Worm (Caenorhabditis elegans): Measurements from ENCODE around the gene glb-28.

Gene glb-28

DNA sequence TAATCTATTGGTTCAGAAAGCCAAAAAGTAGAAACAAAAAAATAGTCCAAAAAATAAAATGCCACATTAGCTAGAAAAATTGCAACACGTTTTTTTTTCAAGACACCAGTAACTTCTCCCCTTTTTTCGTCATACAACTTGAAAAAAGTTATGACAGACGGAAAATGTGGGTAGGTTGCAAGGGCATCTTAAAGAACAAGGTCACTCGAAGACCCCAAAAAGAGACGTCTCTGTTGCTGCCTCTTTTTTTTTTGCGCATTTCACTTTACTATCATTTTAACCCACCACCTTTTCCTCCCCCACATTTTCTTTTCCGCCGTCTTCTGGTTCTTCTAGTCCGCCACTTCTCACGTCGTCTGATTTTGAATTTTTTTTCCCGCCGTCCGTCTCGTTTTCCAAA, 5.0 kb downstream of the glb-28 start:
- TF ChIP-seq egl-18 (GFP tag; IDR thresholded peaks at IDR 0.05) (no peak), sdz-38 (tag; optimal IDR thresholded peaks at IDR 0.05) (no peak), nhr-80 (tag; optimal IDR thresholded peaks at IDR 0.05) (no peak), F33H1.4 (GFP tag; IDR thresholded peaks at IDR 0.05) (no peak), B0336.3 (GFP tag; IDR thresholded peaks at IDR 0.05) (no peak), lin-26 (GFP tag; IDR thresholded peaks at IDR 0.05) (no peak), hrde-1 (tag; optimal IDR thresholded peaks at IDR 0.05; ENCODE audit: borderline replicate concordance) (no peak), Y79H2A.3 (GFP tag; conservative IDR thresholded peaks at IDR 0.05) (no peak), K11D2.4 (GFP tag; IDR thresholded peaks at IDR 0.05) (no peak), bed-2 (GFP tag; IDR thresholded peaks at IDR 0.05) (no peak), unc-130 (GFP tag; optimal IDR thresholded peaks at IDR 0.05) (no peak), B0019.2 (GFP tag; conservative IDR thresholded peaks at IDR 0.05) (no peak), hlh-26 (GFP tag; conservative IDR thresholded peaks at IDR 0.05) (no peak), akir-1 (GFP tag; optimal IDR thresholded peaks at IDR 0.05) (no peak), die-1 (tag; optimal IDR thresholded peaks at IDR 0.05) (no peak), ztf-3 (GFP tag; optimal IDR thresholded peaks at IDR 0.05) (no peak), mes-4 (tag; optimal IDR thresholded peaks at IDR 0.05) (no peak), ama-1 (optimal IDR thresholded peaks at IDR 0.05) (no peak), ama-1 (GFP tag; optimal IDR thresholded peaks at IDR 0.05) (no peak), tbp1 (GFP tag; optimal IDR thresholded peaks at IDR 0.05) (no peak)

ce11 chrX:15310986-15311385, 6.1 kb downstream of the glb-28 start:
- TF ChIP-seq B0019.2 (GFP tag; conservative IDR thresholded peaks at IDR 0.05): no peak
- no peak for TF ChIP-seq ceh-40 (GFP tag; IDR thresholded peaks at IDR 0.05)
- no peak for TF ChIP-seq let-607 (tag; optimal IDR thresholded peaks at IDR 0.05)
- no peak for TF ChIP-seq zfh-2 (GFP tag; conservative IDR thresholded peaks at IDR 0.05)
- no peak for TF ChIP-seq ama-1 (optimal IDR thresholded peaks at IDR 0.05)
- no peak for TF ChIP-seq ama-1 (GFP tag; optimal IDR thresholded peaks at IDR 0.05)
- TF ChIP-seq cebp-1 (GFP tag; IDR thresholded peaks at IDR 0.05): no peak
- TF ChIP-seq cebp-1 (tag; optimal IDR thresholded peaks at IDR 0.05): no peak
- TF ChIP-seq let-526 (GFP tag; IDR thresholded peaks at IDR 0.05): no peak
- TF ChIP-seq repo-1 (tag; optimal IDR thresholded peaks at IDR 0.05): no peak
- TF ChIP-seq ztf-25 (GFP tag; IDR thresholded peaks at IDR 0.05): no peak
- no peak for TF ChIP-seq F39B2.1 (GFP tag; IDR thresholded peaks at IDR 0.05)
- TF ChIP-seq snpc-1.1 (tag; optimal IDR thresholded peaks at IDR 0.05; ENCODE audit: insufficient read depth): no peak
- no peak for TF ChIP-seq pbrm-1 (GFP tag; IDR thresholded peaks at IDR 0.05)
- TF ChIP-seq madf-8 (GFP tag; conservative IDR thresholded peaks at IDR 0.05): no peak
- TF ChIP-seq madf-6 (GFP tag; IDR thresholded peaks at IDR 0.05): no peak

ce11 chrX:15310330-15310776, 6.7 kb downstream of the glb-28 start:
- TF ChIP-seq Y56A3A.18 (GFP tag; IDR thresholded peaks at IDR 0.05) (no peak), zim-3 (tag; optimal IDR thresholded peaks at IDR 0.05) (no peak), nfya-1 (tag; optimal IDR thresholded peaks at IDR 0.05; ENCODE audit: borderline replicate concordance, insufficient read depth) (no peak), sdz-38 (tag; optimal IDR thresholded peaks at IDR 0.05) (no peak), hrde-1 (tag; optimal IDR thresholded peaks at IDR 0.05; ENCODE audit: borderline replicate concordance) (no peak), attf-5 (GFP tag; optimal IDR thresholded peaks at IDR 0.05) (no peak), mes-4 (tag; optimal IDR thresholded peaks at IDR 0.05) (no peak), F22D6.2 (tag; optimal IDR thresholded peaks at IDR 0.05) (no peak), Y53F4B.3 (GFP tag; IDR thresholded peaks at IDR 0.05) (no peak), lin-26 (GFP tag; IDR thresholded peaks at IDR 0.05) (no peak), ceh-100 (GFP tag; IDR thresholded peaks at IDR 0.05) (no peak), bed-2 (GFP tag; IDR thresholded peaks at IDR 0.05) (no peak), ccch-3 (GFP tag; optimal IDR thresholded peaks at IDR 0.05) (no peak), C06A6.2 (GFP tag; conservative IDR thresholded peaks at IDR 0.05) (no peak), ceh-79 (tag; optimal IDR thresholded peaks at IDR 0.05) (no peak), ets-4 (GFP tag; optimal IDR thresholded peaks at IDR 0.05) (no peak), C17E4.6 (GFP tag; IDR thresholded peaks at IDR 0.05) (no peak), athp-1 (tag; optimal IDR thresholded peaks at IDR 0.05) (no peak), dpff-1 (tag; optimal IDR thresholded peaks at IDR 0.05) (no peak), mel-28 (tag; optimal IDR thresholded peaks at IDR 0.05; ENCODE audit: borderline replicate concordance) (no peak)

Measured in whole organism, young adult.